Fruit fly (Drosophila melanogaster) whole organism, embryonic: ENCODE results near the gene CG8136.

Source experiments
- CG14050 ChIP-seq: fragments of 200-800 bp; sonication (Bioruptor generic); IDR thresholded peaks from 3 replicates; pipeline ENCODE4 v1.3.6; 2022; ENCODE audit warnings: missing biosample characterization, missing genetic modification characterization
- CG15073 ChIP-seq: fragments of 200-800 bp; sonication (Bioruptor generic); optimal IDR thresholded peaks from 2 replicates; lab custom pipeline; 2016; ENCODE audit warnings: missing biosample characterization, missing genetic modification characterization
- CG8281 ChIP-seq: fragments of 200-800 bp; sonication (Bioruptor generic); optimal IDR thresholded peaks from 2 replicates; lab custom pipeline; 2018; ENCODE audit warnings: missing biosample characterization, mild to moderate bottlenecking, missing genetic modification characterization, moderate library complexity
- Ravus ChIP-seq: fragments of 200-800 bp; sonication (Bioruptor generic); IDR thresholded peaks from 2 replicates; pipeline ENCODE4 v1.3.6; 2022; ENCODE audit warnings: missing biosample characterization, missing genetic modification characterization
- dm ChIP-seq: fragments of 200-800 bp; sonication (Bioruptor generic); optimal IDR thresholded peaks from 3 replicates; lab custom pipeline; 2016; ENCODE audit warnings: missing biosample characterization, missing genetic modification characterization
- slbo ChIP-seq: fragments of 200-800 bp; sonication (Bioruptor generic); IDR thresholded peaks from 2 replicates; pipeline ENCODE4 v1.3.6; 2022; ENCODE audit warnings: missing biosample characterization, missing genetic modification characterization
- vnd ChIP-seq: fragments of 200-800 bp; sonication (Bioruptor generic); IDR thresholded peaks from 3 replicates; pipeline ENCODE4 v1.3.6; 2022; ENCODE audit warnings: missing biosample characterization, missing genetic modification characterization; ENCODE audit not compliant: partially characterized antibody
- vvl ChIP-seq: fragments of 200-800 bp; sonication (Bioruptor generic); IDR thresholded peaks from 2 replicates; pipeline ENCODE4 v1.3.6; 2022; ENCODE audit warnings: missing biosample characterization, missing genetic modification characterization

- TF ChIP-seq vvl (GFP tag; lab: Robert Waterston, UW): no peak
- TF ChIP-seq CG14050: no peak
- no peak for TF ChIP-seq CG8281 (tag; lab: Kevin White, UChicago)
- no peak for TF ChIP-seq vnd (GFP tag; lab: Robert Waterston, UW)
- TF ChIP-seq slbo (GFP tag; lab: Robert Waterston, UW): no peak
- TF ChIP-seq Ravus (GFP tag; lab: Robert Waterston, UW): no peak
- no peak for TF ChIP-seq dm (GFP tag; lab: Kevin White, UChicago)
- no peak for TF ChIP-seq CG15073 (GFP tag; lab: Kevin White, UChicago)
Observed at dm6 chr3R:8739161-8739783, 18.1 kb downstream of the CG8136 start.
